Fruit fly (Drosophila melanogaster) whole organism, embryonic: ENCODE results near the gene dyl.

Experiments
- Aef1 ChIP-seq: fragments of 200-800 bp; sonication (Bioruptor generic); IDR thresholded peaks from 3 replicates; pipeline ENCODE4 v1.3.6; 2022; ENCODE audit warnings: missing biosample characterization, missing genetic modification characterization
- BEAF-32 ChIP-seq: fragments of 200-800 bp; sonication (Bioruptor generic); optimal IDR thresholded peaks from 3 replicates; lab custom pipeline; 2017; ENCODE audit warnings: missing biosample characterization, missing genetic modification characterization, mild to moderate bottlenecking, moderate library complexity, missing genetic modification reagents
- Blimp-1 ChIP-seq: fragments of 200-800 bp; sonication (Bioruptor generic); optimal IDR thresholded peaks from 3 replicates; lab custom pipeline; 2018; ENCODE audit warnings: missing biosample characterization, missing genetic modification characterization, mild to moderate bottlenecking, moderate library complexity, missing genetic modification reagents
- CG10366 ChIP-seq: fragments of 200-800 bp; sonication (Bioruptor generic); IDR thresholded peaks from 2 replicates; pipeline ENCODE4 v1.3.6; 2022; ENCODE audit warnings: missing biosample characterization, missing genetic modification characterization
- CG10431 ChIP-seq: fragments of 200-800 bp; sonication (Bioruptor generic); optimal IDR thresholded peaks from 3 replicates; lab custom pipeline; 2018; ENCODE audit warnings: missing biosample characterization, mild to moderate bottlenecking, missing genetic modification characterization
- CG13624 ChIP-seq: fragments of 200-800 bp; sonication (Bioruptor generic); optimal IDR thresholded peaks from 2 replicates; lab custom pipeline; 2016; ENCODE audit warnings: missing biosample characterization, missing genetic modification characterization
- CG14710 ChIP-seq: fragments of 200-800 bp; sonication (Bioruptor generic); optimal IDR thresholded peaks from 3 replicates; lab custom pipeline; 2019; ENCODE audit warnings: missing biosample characterization, mild to moderate bottlenecking, missing genetic modification characterization, moderate library complexity
- CG15601 ChIP-seq: fragments of 200-800 bp; sonication (Bioruptor generic); optimal IDR thresholded peaks from 3 replicates; lab custom pipeline; 2019; ENCODE audit warnings: missing biosample characterization, mild to moderate bottlenecking, missing genetic modification characterization, moderate library complexity
- CG18262 ChIP-seq: fragments of 200-800 bp; optimal IDR thresholded peaks from 3 replicates; lab custom pipeline; 2019; ENCODE audit warnings: missing biosample characterization, mild to moderate bottlenecking, missing genetic modification characterization, moderate library complexity
- CG2120 ChIP-seq: fragments of 200-800 bp; sonication (Bioruptor generic); optimal IDR thresholded peaks from 3 replicates; lab custom pipeline; 2016; ENCODE audit warnings: missing biosample characterization, missing genetic modification characterization
- CG3281 ChIP-seq: fragments of 200-800 bp; sonication (Bioruptor generic); optimal IDR thresholded peaks from 3 replicates; lab custom pipeline; 2017; ENCODE audit warnings: missing biosample characterization, mild to moderate bottlenecking, missing genetic modification characterization
- CG7786 ChIP-seq: fragments of 200-800 bp; sonication (Bioruptor generic); optimal IDR thresholded peaks from 2 replicates; lab custom pipeline; 2016; ENCODE audit warnings: missing biosample characterization, missing genetic modification characterization
- CG7928 ChIP-seq: fragments of 200-800 bp; sonication (Bioruptor generic); optimal IDR thresholded peaks from 2 replicates; lab custom pipeline; 2017; ENCODE audit warnings: missing biosample characterization, mild to moderate bottlenecking, missing genetic modification characterization
- CG8924 ChIP-seq: fragments of 200-800 bp; optimal IDR thresholded peaks from 3 replicates; lab custom pipeline; 2019; ENCODE audit warnings: missing biosample characterization, mild to moderate bottlenecking, missing genetic modification characterization, moderate library complexity
- CG8944 ChIP-seq: fragments of 200-800 bp; sonication (Bioruptor generic); optimal IDR thresholded peaks from 3 replicates; lab custom pipeline; 2016; ENCODE audit warnings: missing biosample characterization, missing genetic modification characterization
- CG9727 ChIP-seq: fragments of 200-800 bp; sonication (Bioruptor generic); optimal IDR thresholded peaks from 3 replicates; lab custom pipeline; 2017; ENCODE audit warnings: missing biosample characterization, mild to moderate bottlenecking, missing genetic modification characterization
- CG9817 ChIP-seq: fragments of 200-800 bp; sonication (Bioruptor generic); optimal IDR thresholded peaks from 2 replicates; lab custom pipeline; 2018; ENCODE audit warnings: missing biosample characterization, mild to moderate bottlenecking, missing genetic modification characterization, moderate library complexity
- Dad ChIP-seq: fragments of 200-800 bp; sonication (Bioruptor generic); optimal IDR thresholded peaks from 3 replicates; lab custom pipeline; 2016; ENCODE audit warnings: missing biosample characterization, missing genetic modification characterization
- Dek ChIP-seq: fragments of 200-800 bp; sonication (Bioruptor generic); optimal IDR thresholded peaks from 3 replicates; lab custom pipeline; 2019; ENCODE audit warnings: missing biosample characterization, mild to moderate bottlenecking, missing genetic modification characterization, moderate library complexity
- Dp ChIP-seq: fragments of 200-800 bp; sonication (Bioruptor generic); optimal IDR thresholded peaks from 2 replicates; lab custom pipeline; 2018; ENCODE audit warnings: missing biosample characterization, mild to moderate bottlenecking, missing genetic modification characterization, moderate library complexity
- Eip74EF ChIP-seq, 2 experiments: fragments of 200-800 bp in 1 of 2; fragments of >200 bp in 1 of 2; sonication (Bioruptor generic) in 1 of 2; optimal IDR thresholded peaks; 2 replicates each; lab custom pipeline; 2017 to 2019; ENCODE audit warnings: missing biosample characterization in 2 of 2, missing genetic modification characterization in 2 of 2, mild to moderate bottlenecking in 1 of 2, moderate library complexity in 1 of 2
- Ets65A ChIP-seq: fragments of 200-800 bp; sonication (Bioruptor generic); peaks from one replicate; lab custom pipeline; 2016; ENCODE audit warnings: missing biosample characterization, missing genetic modification characterization
- Ets97D ChIP-seq: fragments of 200-800 bp; sonication (Bioruptor generic); optimal IDR thresholded peaks from 3 replicates; lab custom pipeline; 2016; ENCODE audit warnings: missing biosample characterization, missing genetic modification characterization
- Fer1 ChIP-seq: fragments of 200-800 bp; sonication (Bioruptor generic); optimal IDR thresholded peaks from 2 replicates; lab custom pipeline; 2017; ENCODE audit warnings: missing biosample characterization, mild to moderate bottlenecking, missing genetic modification characterization
- HLHmδ ChIP-seq: fragments of 200-800 bp; sonication (Bioruptor generic); optimal IDR thresholded peaks from 2 replicates; lab custom pipeline; 2018; ENCODE audit warnings: missing biosample characterization, mild to moderate bottlenecking, missing genetic modification characterization, moderate library complexity
- Hsf ChIP-seq: fragments of 200-800 bp; sonication (Bioruptor generic); optimal IDR thresholded peaks from 3 replicates; lab custom pipeline; 2016; ENCODE audit warnings: missing biosample characterization, missing genetic modification characterization
- Opbp ChIP-seq: fragments of 200-800 bp; sonication (Bioruptor generic); IDR thresholded peaks from 3 replicates; pipeline ENCODE4 v1.3.6; 2022; ENCODE audit warnings: missing biosample characterization, missing genetic modification characterization; ENCODE audit not compliant: partially characterized antibody
- Vsx1 ChIP-seq: fragments of 200-800 bp; sonication (Bioruptor generic); optimal IDR thresholded peaks from 2 replicates; lab custom pipeline; 2017; ENCODE audit warnings: missing biosample characterization, mild to moderate bottlenecking, missing genetic modification characterization, missing genetic modification reagents
- YL-1 ChIP-seq: fragments of 200-800 bp; sonication (Bioruptor generic); optimal IDR thresholded peaks from 3 replicates; lab custom pipeline; 2017; ENCODE audit warnings: missing biosample characterization, mild to moderate bottlenecking, missing genetic modification characterization
- ase ChIP-seq: fragments of 200-800 bp; sonication (Bioruptor generic); IDR thresholded peaks from 3 replicates; pipeline ENCODE4 v1.3.6; 2022; ENCODE audit warnings: missing biosample characterization, missing genetic modification characterization
- ato ChIP-seq: fragments of 200-800 bp; sonication (Bioruptor generic); IDR thresholded peaks from 2 replicates; pipeline ENCODE4 v1.3.6; 2022; ENCODE audit warnings: missing biosample characterization, missing genetic modification characterization; ENCODE audit not compliant: partially characterized antibody
- bbx ChIP-seq: fragments of 200-800 bp; sonication (Bioruptor generic); IDR thresholded peaks from 2 replicates; pipeline ENCODE4 v1.3.6; 2022; ENCODE audit warnings: missing biosample characterization, missing genetic modification characterization; ENCODE audit not compliant: partially characterized antibody
- dm ChIP-seq: fragments of 200-800 bp; sonication (Bioruptor generic); optimal IDR thresholded peaks from 3 replicates; lab custom pipeline; 2016; ENCODE audit warnings: missing biosample characterization, missing genetic modification characterization
- dmrt99B ChIP-seq: fragments of 200-800 bp; sonication (Bioruptor generic); optimal IDR thresholded peaks from 2 replicates; lab custom pipeline; 2018; ENCODE audit warnings: missing biosample characterization, mild to moderate bottlenecking, missing genetic modification characterization, moderate library complexity
- fd102C ChIP-seq: fragments of 200-800 bp; sonication (Bioruptor generic); optimal IDR thresholded peaks from 2 replicates; lab custom pipeline; 2018; ENCODE audit warnings: missing biosample characterization, mild to moderate bottlenecking, missing genetic modification characterization, moderate library complexity
- grau ChIP-seq: fragments of 200-800 bp; optimal IDR thresholded peaks from 3 replicates; lab custom pipeline; 2019; ENCODE audit warnings: missing biosample characterization, mild to moderate bottlenecking, missing genetic modification characterization, moderate library complexity
- hbn ChIP-seq: fragments of 200-800 bp; sonication (Bioruptor generic); IDR thresholded peaks from 2 replicates; pipeline ENCODE4 v1.3.6; 2022; ENCODE audit warnings: missing biosample characterization, missing genetic modification characterization; ENCODE audit not compliant: partially characterized antibody
- ken ChIP-seq: fragments of 200-800 bp; sonication (Bioruptor generic); IDR thresholded peaks from 3 replicates; pipeline ENCODE4 v1.3.6; 2022; ENCODE audit warnings: missing biosample characterization, missing genetic modification characterization
- lov ChIP-seq, 2 experiments: fragments of 200-800 bp in 1 of 2; fragments of >200 bp in 1 of 2; sonication (Bioruptor generic) in 1 of 2; IDR thresholded peaks in 1 of 2; optimal IDR thresholded peaks in 1 of 2; 2 replicates in 1 of 2; 3 replicates in 1 of 2; pipeline versions ENCODE4 v1.3.6 to Lab custom; 2017 to 2022; ENCODE audit warnings: missing biosample characterization in 1 of 2, missing genetic modification characterization in 1 of 2
- pfk ChIP-seq: fragments of 200-800 bp; sonication (Bioruptor generic); optimal IDR thresholded peaks from 2 replicates; lab custom pipeline; 2018; ENCODE audit warnings: missing biosample characterization, mild to moderate bottlenecking, missing genetic modification characterization, moderate library complexity
- phol ChIP-seq: fragments of 200-800 bp; sonication (Bioruptor generic); optimal IDR thresholded peaks from 3 replicates; lab custom pipeline; 2018; ENCODE audit warnings: missing biosample characterization, mild to moderate bottlenecking, missing genetic modification characterization, moderate library complexity
- pita ChIP-seq: fragments of 200-800 bp; sonication (Bioruptor generic); optimal IDR thresholded peaks from 2 replicates; lab custom pipeline; 2017; ENCODE audit warnings: missing biosample characterization, mild to moderate bottlenecking, missing genetic modification characterization
- slp2 ChIP-seq: fragments of 200-800 bp; sonication (Bioruptor generic); optimal IDR thresholded peaks from 2 replicates; lab custom pipeline; 2016; ENCODE audit warnings: missing biosample characterization, missing genetic modification characterization
- sna ChIP-seq: fragments of 200-800 bp; sonication (Bioruptor generic); IDR thresholded peaks from 2 replicates; pipeline ENCODE4 v1.3.6; 2022; ENCODE audit warnings: missing biosample characterization, missing genetic modification characterization; ENCODE audit not compliant: partially characterized antibody
- sug ChIP-seq: fragments of 200-800 bp; optimal IDR thresholded peaks from 2 replicates; lab custom pipeline; 2019; ENCODE audit warnings: missing biosample characterization, mild to moderate bottlenecking, missing genetic modification characterization, moderate library complexity
- tin ChIP-seq: fragments of 200-800 bp; sonication (Bioruptor generic); optimal IDR thresholded peaks from 3 replicates; lab custom pipeline; 2016; ENCODE audit warnings: missing biosample characterization, missing genetic modification characterization
- tio ChIP-seq: fragments of 200-800 bp; sonication (Bioruptor generic); optimal IDR thresholded peaks from 2 replicates; lab custom pipeline; 2017; ENCODE audit warnings: missing biosample characterization, missing genetic modification characterization, inconsistent platforms
- trem ChIP-seq: fragments of 200-800 bp; optimal IDR thresholded peaks from 3 replicates; lab custom pipeline; 2019; ENCODE audit warnings: missing biosample characterization, mild to moderate bottlenecking, missing genetic modification characterization, moderate library complexity

Gene dyl

DNA sequence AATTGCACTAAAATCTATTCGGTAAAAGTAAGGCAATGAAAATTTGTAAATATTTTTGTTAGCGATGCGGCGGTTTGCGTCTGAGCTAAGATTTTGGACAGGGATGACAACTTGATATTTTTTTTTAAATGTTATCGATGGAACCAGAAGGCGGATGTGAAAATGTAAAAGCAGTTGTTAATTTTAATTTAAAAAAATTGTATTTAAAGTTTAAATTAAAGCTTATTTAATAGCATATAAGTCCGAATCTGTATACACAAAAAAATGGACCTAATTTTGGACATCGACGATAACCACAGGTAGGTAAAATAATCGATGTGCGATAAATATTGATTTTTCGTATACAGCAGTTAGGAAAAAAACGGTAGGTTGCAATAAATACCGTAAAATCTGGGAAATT lies 45.1 kb downstream of the dyl start, which contains the start of the genes CG11586 and VhaM9.7-a (continued):
- TF ChIP-seq CG10431 = peak; percentile 4
- peak; percentile 82 for TF ChIP-seq Ets65A (GFP tag; lab: Kevin White, UChicago)
- peak; percentile 24 for TF ChIP-seq Blimp-1 (GFP tag; lab: Kevin White, UChicago)
- peak; percentile 26 for TF ChIP-seq tin (GFP tag; lab: Kevin White, UChicago)
- TF ChIP-seq CG3281 (GFP tag; lab: Kevin White, UChicago) = no peak
- peak; percentile 21 for TF ChIP-seq CG9727 (GFP tag; lab: Kevin White, UChicago)
- 0 out of 2 replicates have a peak, but pooled peaks have one; percentile 6 for TF ChIP-seq ato (GFP tag; lab: Robert Waterston, UW)
- TF ChIP-seq Dad = no peak
- peak; percentile 76 for TF ChIP-seq CG14710
- TF ChIP-seq dm (GFP tag; lab: Kevin White, UChicago) = peak; percentile 1
- 0 out of 2 replicates have a peak, but pooled peaks have one; percentile 9 for TF ChIP-seq bbx (GFP tag; lab: Robert Waterston, UW)
- peak; percentile 16 for TF ChIP-seq CG8924 (tag; lab: Kevin White, UChicago)
- peak; percentile 50 for TF ChIP-seq Dp (GFP tag; lab: Kevin White, UChicago)
- TF ChIP-seq BEAF-32 (GFP tag; lab: Kevin White, UChicago) = peak; percentile 66
- no peak for TF ChIP-seq ken (GFP tag; lab: Robert Waterston, UW)
- peak; percentile 52 for TF ChIP-seq pita (GFP tag; lab: Kevin White, UChicago)
- peak; percentile 21 for TF ChIP-seq Vsx1
- TF ChIP-seq phol (tag; lab: Kevin White, UChicago) = peak; percentile 55
- TF ChIP-seq CG7928 (GFP tag; lab: Kevin White, UChicago) = peak; percentile 21
- peak; percentile 86 for TF ChIP-seq Ets97D
- TF ChIP-seq ase (GFP tag; lab: Robert Waterston, UW) = no peak
- TF ChIP-seq CG18262 = peak; percentile 11
- TF ChIP-seq Hsf (GFP tag; lab: Kevin White, UChicago) = peak; percentile 14
- TF ChIP-seq CG2120 (GFP tag; lab: Kevin White, UChicago) = peak; percentile 17
- no peak for TF ChIP-seq CG7786 (GFP tag; lab: Kevin White, UChicago)
- TF ChIP-seq CG10366 (GFP tag; lab: Robert Waterston, UW) = 0 out of 2 replicates have a peak, but pooled peaks have one; percentile 8
- peak; percentile 29 for TF ChIP-seq grau
- peak; percentile 41 for TF ChIP-seq CG13624 (GFP tag; lab: Kevin White, UChicago)
- TF ChIP-seq YL-1 (GFP tag; lab: Kevin White, UChicago) = peak; percentile 84
- peak; percentile 69 for TF ChIP-seq hbn
- TF ChIP-seq Eip74EF (GFP tag; optimal IDR thresholded peaks at IDR 0.05; lab: Kevin White, UChicago) = peak in 1 of 2 experiments; percentile 8
- no peak for TF ChIP-seq tio (GFP tag; lab: Kevin White, UChicago)
- TF ChIP-seq Aef1 (GFP tag; lab: Robert Waterston, UW) = no peak; the same call in 2 of the 3 replicates
- TF ChIP-seq CG8944 (GFP tag; lab: Kevin White, UChicago) = no peak
- peak; percentile 0 for TF ChIP-seq pfk (GFP tag; lab: Kevin White, UChicago)
- TF ChIP-seq CG15601 = peak; percentile 40
- no peak for TF ChIP-seq Dek (tag; lab: Kevin White, UChicago)
- TF ChIP-seq fd102C = no peak
- TF ChIP-seq lov (optimal IDR thresholded peaks at IDR 0.05; lab: Kevin White, UChicago) = no peak
- TF ChIP-seq lov (GFP tag; IDR thresholded peaks at IDR 0.05; lab: Robert Waterston, UW) = no peak
- TF ChIP-seq trem (tag; lab: Kevin White, UChicago) = peak; percentile 99
- TF ChIP-seq Fer1 (GFP tag; lab: Kevin White, UChicago) = peak; percentile 10
- TF ChIP-seq slp2 (GFP tag; lab: Kevin White, UChicago) = no peak
- 0 out of 3 replicates have a peak, but pooled peaks have one; percentile 17 for TF ChIP-seq Opbp (GFP tag; lab: Robert Waterston, UW)
- no peak for TF ChIP-seq CG9817 (tag; lab: Kevin White, UChicago)
- TF ChIP-seq HLHmδ (GFP tag; lab: Kevin White, UChicago) = no peak
- TF ChIP-seq sug (tag; lab: Kevin White, UChicago) = peak; percentile 15
- TF ChIP-seq sna (GFP tag; lab: Robert Waterston, UW) = peak; percentile 68
- TF ChIP-seq dmrt99B (tag; lab: Kevin White, UChicago) = no peak
